Worm (Caenorhabditis elegans) whole organism, L3 larva: ENCODE results near the gene best-14.

Experiments
- ama-1 ChIP-seq: fragments of 150-350 bp; optimal IDR thresholded peaks from 2 replicates; lab custom pipeline; 2018
- ceh-9 ChIP-seq: sonication (generic microtip); optimal IDR thresholded peaks from 2 replicates; lab custom pipeline; 2018; ENCODE audit warnings: missing biosample characterization, missing genetic modification characterization
- elt-1 ChIP-seq: fragments of 150-350 bp; optimal IDR thresholded peaks from 2 replicates; lab custom pipeline; 2014; ENCODE audit warnings: missing biosample characterization, missing genetic modification characterization
- lin-39 ChIP-seq: fragments of 150-350 bp; optimal IDR thresholded peaks from 2 replicates; lab custom pipeline; 2018; ENCODE audit warnings: missing biosample characterization, missing genetic modification reagents, missing genetic modification characterization
- nhr-12 ChIP-seq: fragments of 150-350 bp; optimal IDR thresholded peaks from 2 replicates; lab custom pipeline; 2014; ENCODE audit warnings: missing biosample characterization, missing genetic modification characterization
- nhr-76 ChIP-seq: fragments of 150-350 bp; sonication (generic microtip); optimal IDR thresholded peaks from 5 replicates; lab custom pipeline; 2014; ENCODE audit warnings: missing biosample characterization, missing genetic modification characterization
- snpc-4 ChIP-seq: fragments of 150-350 bp; optimal IDR thresholded peaks from 2 replicates; lab custom pipeline; 2014; ENCODE audit warnings: missing biosample characterization, missing genetic modification characterization

- no peak for TF ChIP-seq ama-1 (lab: Kevin White, UChicago)
- no peak for TF ChIP-seq snpc-4 (tag; lab: Kevin White, UChicago)
- no peak for TF ChIP-seq ceh-9
- TF ChIP-seq nhr-12 (tag; lab: Kevin White, UChicago): no peak
- TF ChIP-seq lin-39 (tag; lab: Kevin White, UChicago): no peak
- TF ChIP-seq nhr-76: no peak
- no peak for TF ChIP-seq elt-1
These were observed 10.7 kb downstream of the best-14 start for ce11 chrV:10568496-10568895.
